Fruit fly (Drosophila melanogaster) whole organism, embryonic: Measurements from ENCODE around the gene Muc14A.
A peak's percentile ranks its signal among the peaks of the same experiment; 100 is the strongest.

Source experiments
- C15 ChIP-seq: fragments of 200-800 bp; sonication (Bioruptor generic); IDR thresholded peaks from 3 replicates; pipeline ENCODE4 v1.3.6; 2022; ENCODE audit warnings: missing biosample characterization, missing genetic modification characterization
- CG11247 ChIP-seq: fragments of 200-800 bp; sonication (Bioruptor generic); IDR thresholded peaks from 2 replicates; pipeline ENCODE4 v1.3.6; 2022; ENCODE audit warnings: missing biosample characterization, missing genetic modification characterization
- CG11504 ChIP-seq: fragments of 200-800 bp; sonication (Bioruptor generic); optimal IDR thresholded peaks from 3 replicates; lab custom pipeline; 2019; ENCODE audit warnings: missing biosample characterization, mild to moderate bottlenecking, missing genetic modification characterization, moderate library complexity
- CG12236 ChIP-seq: fragments of 200-800 bp; sonication (Bioruptor generic); optimal IDR thresholded peaks from 2 replicates; lab custom pipeline; 2016; ENCODE audit warnings: missing biosample characterization, missing genetic modification characterization
- CG1233 ChIP-seq: fragments of 200-800 bp; sonication (Bioruptor generic); optimal IDR thresholded peaks from 4 replicates; lab custom pipeline; 2018; ENCODE audit warnings: missing biosample characterization, mild to moderate bottlenecking, missing genetic modification characterization
- CG13624 ChIP-seq: fragments of 200-800 bp; sonication (Bioruptor generic); optimal IDR thresholded peaks from 2 replicates; lab custom pipeline; 2016; ENCODE audit warnings: missing biosample characterization, missing genetic modification characterization
- CG13894 ChIP-seq: fragments of 200-800 bp; sonication (Bioruptor generic); optimal IDR thresholded peaks from 3 replicates; lab custom pipeline; 2018; ENCODE audit warnings: missing biosample characterization, mild to moderate bottlenecking, missing genetic modification characterization, moderate library complexity
- CG14014 ChIP-seq: fragments of 200-800 bp; sonication (Bioruptor generic); IDR thresholded peaks from 2 replicates; pipeline ENCODE4 v1.3.6; 2022; ENCODE audit warnings: missing biosample characterization, missing genetic modification characterization
- CG14667 ChIP-seq: fragments of 200-800 bp; sonication (Bioruptor generic); IDR thresholded peaks from 2 replicates; pipeline ENCODE4 v1.3.6; 2022; ENCODE audit warnings: missing biosample characterization, missing genetic modification characterization
- CG1603 ChIP-seq: fragments of 200-800 bp; sonication (Bioruptor generic); optimal IDR thresholded peaks from 2 replicates; lab custom pipeline; 2019; ENCODE audit warnings: missing biosample characterization, mild to moderate bottlenecking, missing genetic modification characterization, moderate library complexity
- CG32767 ChIP-seq: fragments of 200-800 bp; sonication (Bioruptor generic); IDR thresholded peaks from 2 replicates; pipeline ENCODE4 v1.3.6; 2022; ENCODE audit warnings: missing biosample characterization, missing genetic modification characterization
- CG33213 ChIP-seq: fragments of 200-800 bp; sonication (Bioruptor generic); optimal IDR thresholded peaks from 3 replicates; lab custom pipeline; 2016; ENCODE audit warnings: missing biosample characterization, missing genetic modification characterization
- CG42726 ChIP-seq: fragments of 200-800 bp; sonication (Bioruptor generic); IDR thresholded peaks from 2 replicates; pipeline ENCODE4 v1.3.6; 2022; ENCODE audit warnings: missing biosample characterization, missing genetic modification characterization; ENCODE audit not compliant: partially characterized antibody
- CG4404 ChIP-seq: fragments of 200-800 bp; sonication (Bioruptor generic); IDR thresholded peaks from 2 replicates; pipeline ENCODE4 v1.3.6; 2022; ENCODE audit warnings: missing biosample characterization, missing genetic modification characterization
- CG4730 ChIP-seq: fragments of 200-800 bp; sonication (Bioruptor generic); IDR thresholded peaks from 2 replicates; pipeline ENCODE4 v1.3.6; 2022; ENCODE audit warnings: missing biosample characterization, missing genetic modification characterization
- CG5245 ChIP-seq: fragments of 200-800 bp; sonication (Bioruptor generic); optimal IDR thresholded peaks from 3 replicates; lab custom pipeline; 2016; ENCODE audit warnings: missing biosample characterization, missing genetic modification characterization
- CG6791 ChIP-seq: fragments of 200-800 bp; sonication (Bioruptor generic); IDR thresholded peaks from 3 replicates; pipeline ENCODE4 v1.3.6; 2022; ENCODE audit warnings: missing biosample characterization, missing genetic modification characterization; ENCODE audit not compliant: partially characterized antibody
- CG8290 ChIP-seq, 3 experiments: fragments of 200-800 bp; sonication (Bioruptor generic); optimal IDR thresholded peaks; 2 replicates each; lab custom pipeline; 2016 to 2019; ENCODE audit warnings: missing biosample characterization in 3 of 3, missing genetic modification characterization in 3 of 3, mild to moderate bottlenecking in 2 of 3, moderate library complexity in 1 of 3
- CHES-1-like ChIP-seq: fragments of 200-800 bp; sonication (Bioruptor generic); optimal IDR thresholded peaks from 2 replicates; lab custom pipeline; 2016; ENCODE audit warnings: missing biosample characterization, missing genetic modification characterization
- D19B ChIP-seq: fragments of 200-800 bp; sonication (Bioruptor generic); optimal IDR thresholded peaks from 2 replicates; lab custom pipeline; 2017; ENCODE audit warnings: missing biosample characterization, mild to moderate bottlenecking, missing genetic modification characterization
- H15 ChIP-seq: fragments of 200-800 bp; sonication (Bioruptor generic); IDR thresholded peaks from 3 replicates; pipeline ENCODE4 v1.3.6; 2022; ENCODE audit warnings: missing biosample characterization, missing genetic modification characterization
- H2.0 ChIP-seq: fragments of 200-800 bp; sonication (Bioruptor generic); IDR thresholded peaks from 2 replicates; pipeline ENCODE4 v1.3.6; 2022; ENCODE audit warnings: missing biosample characterization, missing genetic modification characterization
- HmgZ ChIP-seq: fragments of 200-800 bp; sonication (Bioruptor generic); optimal IDR thresholded peaks from 2 replicates; lab custom pipeline; 2018; ENCODE audit warnings: missing biosample characterization, mild to moderate bottlenecking, missing genetic modification characterization
- MTF-1 ChIP-seq: fragments of 200-800 bp; sonication (Bioruptor generic); optimal IDR thresholded peaks from 2 replicates; lab custom pipeline; 2018; ENCODE audit warnings: missing biosample characterization, mild to moderate bottlenecking, missing genetic modification characterization, borderline replicate concordance
- NfI ChIP-seq: fragments of 200-800 bp; sonication (Bioruptor generic); optimal IDR thresholded peaks from 3 replicates; lab custom pipeline; 2018; ENCODE audit warnings: missing biosample characterization, mild to moderate bottlenecking, missing genetic modification characterization, moderate library complexity
- Ptx1 ChIP-seq: fragments of 200-800 bp; sonication (Bioruptor generic); IDR thresholded peaks from 2 replicates; pipeline ENCODE4 v1.3.6; 2022; ENCODE audit warnings: missing biosample characterization, missing genetic modification characterization
- Rfx ChIP-seq: fragments of 200-800 bp; sonication (Bioruptor generic); IDR thresholded peaks from 2 replicates; pipeline ENCODE4 v1.3.6; 2022; ENCODE audit warnings: missing biosample characterization, missing genetic modification characterization
- Rx ChIP-seq: fragments of 200-800 bp; sonication (Bioruptor generic); IDR thresholded peaks from 2 replicates; pipeline ENCODE4 v1.3.6; 2022; ENCODE audit warnings: missing biosample characterization, missing genetic modification characterization
- Sry-δ ChIP-seq: fragments of 200-800 bp; sonication (Bioruptor generic); optimal IDR thresholded peaks from 2 replicates; lab custom pipeline; 2016; ENCODE audit warnings: missing biosample characterization, missing genetic modification characterization
- Tbp ChIP-seq: fragments of >200 bp; optimal IDR thresholded peaks from 2 replicates; lab custom pipeline; 2018; ENCODE audit warnings: missing biosample characterization, missing genetic modification characterization
- Trl ChIP-seq, 3 experiments: fragments of >200 bp in 2 of 3; fragments of 200-800 bp in 1 of 3; sonication (Bioruptor generic) in 1 of 3; optimal IDR thresholded peaks; 2 replicates in 1 of 3; 3 replicates in 2 of 3; lab custom pipeline; 2016 to 2017; ENCODE audit warnings: missing biosample characterization in 1 of 3, missing genetic modification characterization in 1 of 3
- chif ChIP-seq, 2 experiments: fragments of 200-800 bp; sonication (Bioruptor generic); optimal IDR thresholded peaks; 3 replicates each; lab custom pipeline; 2016; ENCODE audit warnings: missing biosample characterization in 2 of 2, missing genetic modification characterization in 2 of 2
- chn ChIP-seq: fragments of 200-800 bp; sonication (Bioruptor generic); optimal IDR thresholded peaks from 2 replicates; lab custom pipeline; 2016; ENCODE audit warnings: missing biosample characterization, missing genetic modification characterization
- dan ChIP-seq: fragments of 200-800 bp; sonication (Bioruptor generic); IDR thresholded peaks from 2 replicates; pipeline ENCODE4 v1.3.6; 2022; ENCODE audit warnings: missing biosample characterization, missing genetic modification characterization
- disco-r ChIP-seq: fragments of 200-800 bp; sonication (Bioruptor generic); optimal IDR thresholded peaks from 2 replicates; lab custom pipeline; 2016; ENCODE audit warnings: missing biosample characterization, missing genetic modification characterization
- dpn ChIP-seq, 2 experiments: fragments of 200-800 bp; sonication (Bioruptor generic); optimal IDR thresholded peaks; 3 replicates each; lab custom pipeline; 2016; ENCODE audit warnings: missing biosample characterization in 2 of 2, missing genetic modification characterization in 2 of 2
- en ChIP-seq: fragments of 200-800 bp; sonication (Bioruptor generic); optimal IDR thresholded peaks from 2 replicates; lab custom pipeline; 2016; ENCODE audit warnings: missing biosample characterization, missing genetic modification characterization
- fd102C ChIP-seq: fragments of 200-800 bp; sonication (Bioruptor generic); optimal IDR thresholded peaks from 2 replicates; lab custom pipeline; 2018; ENCODE audit warnings: missing biosample characterization, mild to moderate bottlenecking, missing genetic modification characterization, moderate library complexity
- grau ChIP-seq: fragments of 200-800 bp; optimal IDR thresholded peaks from 3 replicates; lab custom pipeline; 2019; ENCODE audit warnings: missing biosample characterization, mild to moderate bottlenecking, missing genetic modification characterization, moderate library complexity
- grn ChIP-seq: fragments of 200-800 bp; sonication (Bioruptor generic); optimal IDR thresholded peaks from 3 replicates; lab custom pipeline; 2017; ENCODE audit warnings: missing biosample characterization, missing genetic modification characterization
- gro ChIP-seq: fragments of 200-800 bp; sonication (Bioruptor generic); optimal IDR thresholded peaks from 2 replicates; lab custom pipeline; 2016; ENCODE audit warnings: missing biosample characterization, missing genetic modification characterization
- kay ChIP-seq: fragments of 200-800 bp; sonication (Bioruptor generic); optimal IDR thresholded peaks from 2 replicates; lab custom pipeline; 2016; ENCODE audit warnings: missing biosample characterization, missing genetic modification characterization
- lbe ChIP-seq: fragments of 200-800 bp; sonication (Bioruptor generic); optimal IDR thresholded peaks from 2 replicates; lab custom pipeline; 2016; ENCODE audit warnings: missing biosample characterization, mild to moderate bottlenecking, missing genetic modification characterization
- lilli ChIP-seq: fragments of 200-800 bp; sonication (Bioruptor generic); optimal IDR thresholded peaks from 3 replicates; lab custom pipeline; 2016; ENCODE audit warnings: missing biosample characterization, missing genetic modification characterization
- luna ChIP-seq: fragments of 200-800 bp; sonication (Bioruptor generic); optimal IDR thresholded peaks from 2 replicates; lab custom pipeline; 2016; ENCODE audit warnings: missing biosample characterization, missing genetic modification characterization
- odd ChIP-seq: fragments of 200-800 bp; sonication (Bioruptor generic); optimal IDR thresholded peaks from 2 replicates; lab custom pipeline; 2017; ENCODE audit warnings: missing biosample characterization, mild to moderate bottlenecking, missing genetic modification characterization
- pan ChIP-seq, 4 experiments: fragments of >200 bp in 3 of 4; fragments of 200-800 bp in 1 of 4; sonication (Bioruptor generic) in 1 of 4; optimal IDR thresholded peaks in 3 of 4; IDR thresholded peaks in 1 of 4; 2 replicates each; pipeline versions ENCODE4 v1.3.6 to Lab custom; 2017 to 2022; ENCODE audit warnings: missing biosample characterization in 2 of 4, missing genetic modification characterization in 2 of 4, mixed read lengths in 1 of 4
- pita ChIP-seq: fragments of 200-800 bp; sonication (Bioruptor generic); optimal IDR thresholded peaks from 2 replicates; lab custom pipeline; 2017; ENCODE audit warnings: missing biosample characterization, mild to moderate bottlenecking, missing genetic modification characterization
- slbo ChIP-seq: fragments of 200-800 bp; sonication (Bioruptor generic); IDR thresholded peaks from 2 replicates; pipeline ENCODE4 v1.3.6; 2022; ENCODE audit warnings: missing biosample characterization, missing genetic modification characterization
- trem ChIP-seq: fragments of 200-800 bp; optimal IDR thresholded peaks from 3 replicates; lab custom pipeline; 2019; ENCODE audit warnings: missing biosample characterization, mild to moderate bottlenecking, missing genetic modification characterization, moderate library complexity

The Muc14A gene

DNA sequence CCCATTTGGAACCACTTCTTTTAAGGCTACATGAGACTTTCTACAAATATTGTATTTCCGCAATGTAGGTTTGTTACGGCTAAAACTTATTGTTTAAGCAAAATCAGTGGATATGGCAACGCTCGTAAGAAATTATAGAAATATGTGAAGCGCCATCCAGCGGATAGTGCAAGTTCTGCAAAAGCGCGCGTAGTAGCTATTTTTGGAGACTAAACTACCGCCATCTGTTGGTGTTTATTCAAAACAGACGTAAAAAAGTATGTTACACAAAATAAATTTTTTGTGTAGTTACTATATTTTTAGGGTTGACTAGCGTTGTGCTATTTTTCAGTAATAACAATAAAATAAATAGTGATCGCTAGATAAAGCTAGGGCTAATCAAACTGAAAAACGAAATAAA lies 96.8 kb downstream of the Muc14A start (continued):
- TF ChIP-seq slbo = peak; percentile 69
- peak; percentile 38; the same call in 1 of the 2 replicates for TF ChIP-seq H2.0 (GFP tag; lab: Robert Waterston, UW)
- TF ChIP-seq lbe (GFP tag; lab: Kevin White, UChicago) = peak; percentile 6
- peak; percentile 33; the same call in 1 of the 2 replicates for TF ChIP-seq CG14667 (GFP tag; lab: Robert Waterston, UW)
- peak; percentile 36 for TF ChIP-seq MTF-1
- TF ChIP-seq CG33213 (GFP tag; lab: Kevin White, UChicago) = peak; percentile 47
- peak; percentile 47 for TF ChIP-seq Ptx1 (GFP tag; lab: Robert Waterston, UW)
- no peak for TF ChIP-seq CHES-1-like (GFP tag; lab: Kevin White, UChicago)
- TF ChIP-seq H15 (GFP tag; lab: Robert Waterston, UW) = peak; percentile 39; the same call in 1 of the 3 replicates
- TF ChIP-seq odd = no peak
- peak; percentile 83 for TF ChIP-seq CG11247
- TF ChIP-seq CG13624 (GFP tag; lab: Kevin White, UChicago) = peak; percentile 38
- peak; percentile 10 for TF ChIP-seq grau
- no peak for TF ChIP-seq Sry-δ (GFP tag; lab: Kevin White, UChicago)
- TF ChIP-seq CG1233 (GFP tag; lab: Kevin White, UChicago) = peak; percentile 9
- no peak for TF ChIP-seq Tbp (GFP tag; lab: Kevin White, UChicago)
- peak; percentile 19; the same call in 1 of the 2 replicates for TF ChIP-seq CG4404 (GFP tag; lab: Robert Waterston, UW)
- TF ChIP-seq dpn (GFP tag; optimal IDR thresholded peaks at IDR 0.05; lab: Kevin White, UChicago) = peak; percentile 19 to 61
- TF ChIP-seq Rfx (GFP tag; lab: Robert Waterston, UW) = peak; percentile 85
- TF ChIP-seq D19B (GFP tag; lab: Kevin White, UChicago) = no peak
- no peak for TF ChIP-seq dan (GFP tag; lab: Robert Waterston, UW)
- no peak for TF ChIP-seq kay
- TF ChIP-seq fd102C (GFP tag; lab: Kevin White, UChicago) = no peak
- no peak for TF ChIP-seq CG32767 (GFP tag; lab: Robert Waterston, UW)
- peak; percentile 37 for TF ChIP-seq pita (GFP tag; lab: Kevin White, UChicago)
- no peak for TF ChIP-seq pan (optimal IDR thresholded peaks at IDR 0.05; lab: Kevin White, UChicago)
- peak in 1 of 2 experiments; percentile 46 for TF ChIP-seq pan (GFP tag; optimal IDR thresholded peaks at IDR 0.05 in 1 of 2, IDR thresholded peaks at IDR 0.05 in 1 of 2)
- peak; percentile 18 for TF ChIP-seq en (GFP tag; lab: Kevin White, UChicago)
- peak; percentile 24 for TF ChIP-seq luna (GFP tag; lab: Kevin White, UChicago)
- TF ChIP-seq NfI (GFP tag; lab: Kevin White, UChicago) = peak; percentile 16
- peak; percentile 24 for TF ChIP-seq chn (GFP tag; lab: Kevin White, UChicago)
- TF ChIP-seq grn (GFP tag; lab: Kevin White, UChicago) = peak; percentile 50
- peak; percentile 0 to 19 for TF ChIP-seq chif (GFP tag; optimal IDR thresholded peaks at IDR 0.05; lab: Kevin White, UChicago)
- peak; percentile 18 for TF ChIP-seq gro
- TF ChIP-seq Rx = peak; percentile 36; the same call in 1 of the 2 replicates
- TF ChIP-seq CG14014 (GFP tag; lab: Robert Waterston, UW) = peak; percentile 21; the same call in 1 of the 2 replicates
- peak; percentile 17 for TF ChIP-seq CG8290 (GFP tag; optimal IDR thresholded peaks at IDR 0.05; lab: Kevin White, UChicago)
- TF ChIP-seq CG8290 (tag; optimal IDR thresholded peaks at IDR 0.05; lab: Kevin White, UChicago) = peak in 1 of 2 experiments; percentile 49
- TF ChIP-seq CG12236 = no peak
- peak; percentile 59 for TF ChIP-seq disco-r (GFP tag; lab: Kevin White, UChicago)
- TF ChIP-seq CG13894 (tag; lab: Kevin White, UChicago) = no peak
- peak; percentile 14 for TF ChIP-seq CG11504 (tag; lab: Kevin White, UChicago)
- peak; percentile 12 for TF ChIP-seq CG5245 (GFP tag; lab: Kevin White, UChicago)
- TF ChIP-seq CG4730 (GFP tag; lab: Robert Waterston, UW) = 0 out of 2 replicates have a peak, but pooled peaks have one; percentile 27
- TF ChIP-seq Trl (optimal IDR thresholded peaks at IDR 0.05; lab: Kevin White, UChicago) = no peak
- TF ChIP-seq Trl (GFP tag; optimal IDR thresholded peaks at IDR 0.05; lab: Kevin White, UChicago) = peak; percentile 72
- peak; percentile 40 for TF ChIP-seq CG1603 (tag; lab: Kevin White, UChicago)
- no peak for TF ChIP-seq C15 (GFP tag; lab: Robert Waterston, UW)
- no peak for TF ChIP-seq trem (tag; lab: Kevin White, UChicago)
- TF ChIP-seq CG6791 (GFP tag; lab: Robert Waterston, UW) = peak; percentile 36; the same call in 1 of the 3 replicates
- peak; percentile 39 for TF ChIP-seq HmgZ (tag; lab: Kevin White, UChicago)
- peak; percentile 72 for TF ChIP-seq CG42726 (GFP tag; lab: Robert Waterston, UW)
- peak; percentile 60 for TF ChIP-seq lilli (GFP tag; lab: Kevin White, UChicago)
